Fruit fly (Drosophila melanogaster): ENCODE data around the gene dlt.

The dlt gene

DNA sequence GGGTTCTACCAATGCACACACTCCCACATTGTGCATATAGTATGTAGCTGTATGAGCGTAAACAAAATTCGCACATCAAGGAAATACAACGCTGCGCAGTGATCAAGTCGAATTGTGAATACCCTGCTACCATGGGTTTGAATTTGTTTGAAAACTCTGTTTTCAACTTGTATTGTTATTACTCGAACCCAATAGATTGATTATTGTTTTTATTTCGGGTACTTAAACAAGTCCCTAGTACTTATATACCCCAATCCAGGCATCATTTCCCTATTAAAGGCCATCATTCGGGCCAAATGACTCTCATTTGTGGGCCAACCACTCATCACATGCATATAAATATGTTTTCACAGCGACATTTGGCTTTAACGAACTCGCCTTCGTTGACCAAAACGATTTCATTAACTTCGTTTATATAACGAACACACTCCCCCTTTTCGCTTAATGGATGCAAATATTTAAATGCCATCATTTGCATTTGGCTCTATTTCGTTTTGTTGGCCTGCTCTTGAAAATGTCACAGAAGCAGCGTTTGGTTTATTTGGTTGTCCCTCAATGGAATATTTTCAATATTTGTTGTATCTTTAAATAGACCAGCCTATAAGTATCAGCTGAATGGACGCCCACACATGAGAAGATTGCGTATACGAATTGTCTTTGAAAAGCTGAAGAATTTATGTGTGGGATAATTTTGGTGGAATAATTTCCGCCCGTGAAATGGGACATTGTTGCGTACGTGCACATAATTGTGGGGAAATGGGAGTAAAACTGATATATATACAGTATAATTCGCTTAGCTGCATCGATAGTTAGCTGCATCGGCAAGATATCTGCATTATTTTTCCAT is 54.8 kb downstream of the dlt start:
- TF ChIP-seq usp (GFP tag; optimal IDR thresholded peaks at IDR 0.05) (no peak), Dll (optimal IDR thresholded peaks at IDR 0.05) (no peak), CG8478 (optimal IDR thresholded peaks at IDR 0.05) (no peak), psq (optimal IDR thresholded peaks at IDR 0.05) (no peak), EcR (GFP tag; optimal IDR thresholded peaks at IDR 0.05) (no peak), pan (optimal IDR thresholded peaks at IDR 0.05) (no peak)
